Fruit fly (Drosophila melanogaster) whole organism, pupa: ENCODE measurements around the gene cype.
A peak's percentile ranks its signal among the peaks of the same experiment; 100 is the strongest.

Experiments
- CG10348 ChIP-seq: fragments of 200-800 bp; sonication (Bioruptor generic); IDR thresholded peaks from 2 replicates; pipeline ENCODE4 v1.3.6; 2022; ENCODE audit warnings: missing biosample characterization, missing genetic modification characterization
- CG12605 ChIP-seq: fragments of 200-800 bp; sonication (Bioruptor generic); IDR thresholded peaks from 2 replicates; pipeline ENCODE4 v1.3.6; 2022; ENCODE audit warnings: missing biosample characterization, missing genetic modification characterization
- CG15710 ChIP-seq: fragments of 200-800 bp; sonication (Bioruptor generic); optimal IDR thresholded peaks from 2 replicates; lab custom pipeline; 2018; ENCODE audit warnings: missing biosample characterization, mild to moderate bottlenecking, missing genetic modification characterization, moderate library complexity
- CG34367 ChIP-seq: fragments of 200-800 bp; sonication (Bioruptor generic); optimal IDR thresholded peaks from 2 replicates; lab custom pipeline; 2018; ENCODE audit warnings: missing biosample characterization, mild to moderate bottlenecking, missing genetic modification characterization
- CG4496 ChIP-seq: fragments of 200-800 bp; sonication (Bioruptor generic); IDR thresholded peaks from 3 replicates; pipeline ENCODE4 v1.3.6; 2022; ENCODE audit warnings: missing biosample characterization, missing genetic modification characterization
- CG8159 ChIP-seq: fragments of 200-800 bp; sonication (Bioruptor generic); optimal IDR thresholded peaks from 3 replicates; lab custom pipeline; 2018; ENCODE audit warnings: missing biosample characterization, mild to moderate bottlenecking, missing genetic modification characterization, moderate library complexity
- D1 ChIP-seq: fragments of 200-800 bp; sonication (Bioruptor generic); optimal IDR thresholded peaks from 2 replicates; lab custom pipeline; 2018; ENCODE audit warnings: missing biosample characterization, mild to moderate bottlenecking, missing genetic modification characterization, moderate library complexity
- EcR ChIP-seq: fragments of 200-800 bp; sonication (Bioruptor generic); optimal IDR thresholded peaks from 3 replicates; lab custom pipeline; 2019; ENCODE audit warnings: missing biosample characterization, missing genetic modification characterization, mild to moderate bottlenecking, moderate library complexity, missing genetic modification reagents
- Pif1A ChIP-seq: fragments of 200-800 bp; sonication (Bioruptor generic); optimal IDR thresholded peaks from 3 replicates; lab custom pipeline; 2016; ENCODE audit warnings: missing biosample characterization, missing genetic modification characterization
- Pif1B ChIP-seq: fragments of 200-800 bp; sonication (Bioruptor generic); optimal IDR thresholded peaks from 3 replicates; lab custom pipeline; 2016; ENCODE audit warnings: missing biosample characterization, missing genetic modification characterization
- Snoo ChIP-seq: fragments of 200-800 bp; sonication (Bioruptor generic); optimal IDR thresholded peaks from 3 replicates; lab custom pipeline; 2017; ENCODE audit warnings: missing biosample characterization, mild to moderate bottlenecking, missing genetic modification characterization, inconsistent platforms
- gl ChIP-seq: fragments of 200-800 bp; sonication (Bioruptor generic); optimal IDR thresholded peaks from 2 replicates; lab custom pipeline; 2018; ENCODE audit warnings: missing biosample characterization, mild to moderate bottlenecking, missing genetic modification characterization

dm6 chr2L:5278309-5279130, 48.5 kb upstream of the cype start, which contains the start of the genes Nin and Bub1:
- TF ChIP-seq D1 (tag; lab: Kevin White, UChicago) (no peak), CG34367 (tag; lab: Kevin White, UChicago) (no peak), Snoo (tag; lab: Kevin White, UChicago) (no peak), CG4496 (GFP tag; lab: Robert Waterston, UW) (no peak), CG12605 (GFP tag; lab: Robert Waterston, UW) (no peak), gl (tag; lab: Kevin White, UChicago) (peak; percentile 2), CG15710 (peak; percentile 27), CG8159 (tag; lab: Kevin White, UChicago) (no peak), CG10348 (no peak), EcR (GFP tag; lab: Kevin White, UChicago) (no peak), Pif1B (GFP tag; lab: Kevin White, UChicago) (no peak), Pif1A (GFP tag; lab: Kevin White, UChicago) (no peak)
